Worm (Caenorhabditis elegans): ENCODE measurements around the gene R10E11.9.

The R10E11.9 gene

ce11 chrIII:9823748-9824147 is 30.3 kb upstream of the R10E11.9 start:
- no peak for TF ChIP-seq hlh-26 (GFP tag; conservative IDR thresholded peaks at IDR 0.05)
- no peak for TF ChIP-seq ztf-25 (GFP tag; IDR thresholded peaks at IDR 0.05)
- TF ChIP-seq snpc-3.4 (tag; optimal IDR thresholded peaks at IDR 0.05) = no peak
- no peak for TF ChIP-seq cebp-1 (GFP tag; IDR thresholded peaks at IDR 0.05)
- TF ChIP-seq cebp-1 (tag; optimal IDR thresholded peaks at IDR 0.05) = no peak
- no peak for TF ChIP-seq zfh-2 (GFP tag; conservative IDR thresholded peaks at IDR 0.05)
- no peak for TF ChIP-seq tbp1 (GFP tag; optimal IDR thresholded peaks at IDR 0.05)
- no peak for TF ChIP-seq ccch-3 (GFP tag; optimal IDR thresholded peaks at IDR 0.05)
- TF ChIP-seq pbrm-1 (GFP tag; IDR thresholded peaks at IDR 0.05) = no peak
- no peak for TF ChIP-seq ceh-100 (GFP tag; IDR thresholded peaks at IDR 0.05)
- TF ChIP-seq sdz-38 (tag; optimal IDR thresholded peaks at IDR 0.05) = no peak
- no peak for TF ChIP-seq F23B12.7 (tag; optimal IDR thresholded peaks at IDR 0.05; ENCODE audit: insufficient read depth)
- no peak for TF ChIP-seq F49E8.2 (tag; optimal IDR thresholded peaks at IDR 0.05; ENCODE audit: insufficient read depth)
- TF ChIP-seq mcd-1 (GFP tag; IDR thresholded peaks at IDR 0.05) = no peak
- TF ChIP-seq gei-17 (GFP tag; optimal IDR thresholded peaks at IDR 0.05) = no peak
- TF ChIP-seq lin-35 (GFP tag; optimal IDR thresholded peaks at IDR 0.05) = no peak
- TF ChIP-seq F37B4.10 (GFP tag; IDR thresholded peaks at IDR 0.05) = no peak
- TF ChIP-seq ama-1 (optimal IDR thresholded peaks at IDR 0.05) = no peak
- no peak for TF ChIP-seq ama-1 (GFP tag; optimal IDR thresholded peaks at IDR 0.05)
- TF ChIP-seq ceh-91 (GFP tag; IDR thresholded peaks at IDR 0.05) = no peak
- TF ChIP-seq ztf-6 (GFP tag; IDR thresholded peaks at IDR 0.05) = no peak
- TF ChIP-seq attf-5 (GFP tag; optimal IDR thresholded peaks at IDR 0.05) = no peak

ce11 chrIII:9822942-9823341 is 29.5 kb upstream of the R10E11.9 start, which contains the start of gene arl-5:
arl-5 (plus strand) TSS chrIII:9823242.
- no peak for TF ChIP-seq fkh-3 (tag; optimal IDR thresholded peaks at IDR 0.05)
- TF ChIP-seq D2030.7 (GFP tag; IDR thresholded peaks at IDR 0.05) = no peak
- TF ChIP-seq efl-1 (GFP tag; optimal IDR thresholded peaks at IDR 0.05) = no peak
- no peak for TF ChIP-seq sea-2 (GFP tag; IDR thresholded peaks at IDR 0.05)
- TF ChIP-seq Y79H2A.3 (GFP tag; conservative IDR thresholded peaks at IDR 0.05) = no peak
- TF ChIP-seq Y53G8AR.9 (GFP tag; conservative IDR thresholded peaks at IDR 0.05) = no peak
- TF ChIP-seq attf-6 (GFP tag; IDR thresholded peaks at IDR 0.05) = no peak
- no peak for TF ChIP-seq let-526 (GFP tag; IDR thresholded peaks at IDR 0.05)
- TF ChIP-seq C17E4.6 (GFP tag; IDR thresholded peaks at IDR 0.05) = no peak
- TF ChIP-seq rcor-1 (GFP tag; IDR thresholded peaks at IDR 0.05) = no peak
- no peak for TF ChIP-seq dox-1 (GFP tag; IDR thresholded peaks at IDR 0.05)
- TF ChIP-seq ama-1 (optimal IDR thresholded peaks at IDR 0.05) = no peak
- no peak for TF ChIP-seq ama-1 (GFP tag; optimal IDR thresholded peaks at IDR 0.05)
- no peak for TF ChIP-seq ceh-79 (tag; optimal IDR thresholded peaks at IDR 0.05)
- no peak for TF ChIP-seq egrh-3 (GFP tag; IDR thresholded peaks at IDR 0.05)
- no peak for TF ChIP-seq tbx-9 (tag; optimal IDR thresholded peaks at IDR 0.05; ENCODE audit: borderline replicate concordance)
- TF ChIP-seq attf-5 (GFP tag; optimal IDR thresholded peaks at IDR 0.05) = no peak
- TF ChIP-seq lin-35 (GFP tag; optimal IDR thresholded peaks at IDR 0.05) = no peak
- TF ChIP-seq akir-1 (GFP tag; optimal IDR thresholded peaks at IDR 0.05) = no peak
- no peak for TF ChIP-seq snpc-1.3 (tag; optimal IDR thresholded peaks at IDR 0.05; ENCODE audit: insufficient read depth)

ce11 chrIII:9818763-9819162 is 25.3 kb upstream of the R10E11.9 start, which contains the start of gene panl-3:
panl-3 (plus strand) TSS chrIII:9819056.
- TF ChIP-seq hlh-12 (tag; optimal IDR thresholded peaks at IDR 0.05) = no peak
- TF ChIP-seq madf-6 (GFP tag; IDR thresholded peaks at IDR 0.05) = no peak; the same call in 1 of the 2 replicates
- no peak for TF ChIP-seq hrde-1 (tag; optimal IDR thresholded peaks at IDR 0.05; ENCODE audit: borderline replicate concordance)
- peak; percentile 36 for TF ChIP-seq lin-54 (GFP tag; optimal IDR thresholded peaks at IDR 0.05)
- 0 out of 2 replicates have a peak, but pooled peaks have one; percentile 12 for TF ChIP-seq pbrm-1 (GFP tag; IDR thresholded peaks at IDR 0.05)
- no peak for TF ChIP-seq nhr-179 (tag; optimal IDR thresholded peaks at IDR 0.05)
- TF ChIP-seq ceh-27 (GFP tag; optimal IDR thresholded peaks at IDR 0.05) = peak; percentile 49
- TF ChIP-seq efl-1 (GFP tag; optimal IDR thresholded peaks at IDR 0.05) = no peak
- TF ChIP-seq Y67H2A.10 (GFP tag; conservative IDR thresholded peaks at IDR 0.05) = no peak
- no peak for TF ChIP-seq mxl-1 (tag; optimal IDR thresholded peaks at IDR 0.05)
- no peak for TF ChIP-seq snpc-4 (GFP tag; optimal IDR thresholded peaks at IDR 0.05)
- TF ChIP-seq snpc-4 (tag; optimal IDR thresholded peaks at IDR 0.05) = peak in 2 of 4 experiments; percentile 31 to 38
- no peak for TF ChIP-seq B0019.2 (GFP tag; conservative IDR thresholded peaks at IDR 0.05)
